Worm (Caenorhabditis elegans): ENCODE data around the gene srw-133.

srw-133 gene

ce11 chrV:4143034-4143433 is 28.5 kb upstream of the srw-133 start (continued):
- no peak for TF ChIP-seq ama-1 (optimal IDR thresholded peaks at IDR 0.05)
- no peak for TF ChIP-seq ama-1 (GFP tag; optimal IDR thresholded peaks at IDR 0.05)
- TF ChIP-seq snpc-4 (GFP tag; optimal IDR thresholded peaks at IDR 0.05): no peak
- peak in 3 of 4 experiments; percentile 7 to 37 (median 23) for TF ChIP-seq snpc-4 (tag; optimal IDR thresholded peaks at IDR 0.05)
- no peak for TF ChIP-seq B0336.3 (GFP tag; IDR thresholded peaks at IDR 0.05)
- no peak for TF ChIP-seq snpc-1.1 (tag; optimal IDR thresholded peaks at IDR 0.05; ENCODE audit: insufficient read depth)
- TF ChIP-seq ztf-18 (tag; optimal IDR thresholded peaks at IDR 0.05): no peak
- no peak for TF ChIP-seq cebp-2 (GFP tag; IDR thresholded peaks at IDR 0.05)
- TF ChIP-seq let-526 (GFP tag; IDR thresholded peaks at IDR 0.05): no peak
- no peak for TF ChIP-seq nhr-27 (tag; optimal IDR thresholded peaks at IDR 0.05)
- TF ChIP-seq Y79H2A.3 (GFP tag; conservative IDR thresholded peaks at IDR 0.05): no peak
- peak; percentile 96 for TF ChIP-seq mcd-1 (GFP tag; IDR thresholded peaks at IDR 0.05)
- 0 out of 2 replicates have a peak, but pooled peaks have one; percentile 31 for TF ChIP-seq pbrm-1 (GFP tag; IDR thresholded peaks at IDR 0.05)
- TF ChIP-seq F57C9.4 (tag; optimal IDR thresholded peaks at IDR 0.05): no peak
- peak; percentile 50; the same call in 1 of the 2 replicates for TF ChIP-seq madf-6 (GFP tag; IDR thresholded peaks at IDR 0.05)
- no peak for TF ChIP-seq ZK185.1 (tag; optimal IDR thresholded peaks at IDR 0.05; ENCODE audit: poor library complexity, severe bottlenecking)
- TF ChIP-seq lsy-27 (tag; optimal IDR thresholded peaks at IDR 0.05; ENCODE audit: borderline replicate concordance, insufficient read depth): no peak
- TF ChIP-seq F33H1.4 (GFP tag; IDR thresholded peaks at IDR 0.05): peak; percentile 31; the same call in 1 of the 2 replicates
- no peak for TF ChIP-seq snpc-1.3 (tag; optimal IDR thresholded peaks at IDR 0.05; ENCODE audit: insufficient read depth)
- TF ChIP-seq attf-6 (GFP tag; IDR thresholded peaks at IDR 0.05): no peak
- TF ChIP-seq let-607 (tag; optimal IDR thresholded peaks at IDR 0.05): no peak
- no peak for TF ChIP-seq C06A6.2 (GFP tag; conservative IDR thresholded peaks at IDR 0.05)
- no peak for TF ChIP-seq F57A8.1 (GFP tag; optimal IDR thresholded peaks at IDR 0.05)
- no peak for TF ChIP-seq F55B11.4 (tag; optimal IDR thresholded peaks at IDR 0.05; ENCODE audit: borderline replicate concordance, insufficient read depth)
- TF ChIP-seq athp-1 (tag; optimal IDR thresholded peaks at IDR 0.05): no peak
- peak; percentile 3 for TF ChIP-seq lsl-1 (GFP tag; optimal IDR thresholded peaks at IDR 0.05)
- TF ChIP-seq B0261.1 (tag; optimal IDR thresholded peaks at IDR 0.05): no peak
- TF ChIP-seq tlf-1 (GFP tag; optimal IDR thresholded peaks at IDR 0.05): no peak
- no peak for TF ChIP-seq nhr-90 (tag; optimal IDR thresholded peaks at IDR 0.05)
- TF ChIP-seq him-1 (tag; optimal IDR thresholded peaks at IDR 0.05): no peak
- TF ChIP-seq Y53G8AR.9 (GFP tag; conservative IDR thresholded peaks at IDR 0.05): no peak
- TF ChIP-seq ceh-27 (GFP tag; optimal IDR thresholded peaks at IDR 0.05): peak; percentile 29
- no peak for TF ChIP-seq ztf-22 (GFP tag; optimal IDR thresholded peaks at IDR 0.05)
- no peak for TF ChIP-seq dpl-1 (GFP tag; optimal IDR thresholded peaks at IDR 0.05)
- no peak for TF ChIP-seq fkh-3 (tag; optimal IDR thresholded peaks at IDR 0.05)
- TF ChIP-seq lin-26 (GFP tag; IDR thresholded peaks at IDR 0.05): no peak
- no peak for TF ChIP-seq mes-4 (tag; optimal IDR thresholded peaks at IDR 0.05)
- TF ChIP-seq rec-8 (tag; optimal IDR thresholded peaks at IDR 0.05): no peak
- 0 out of 2 replicates have a peak, but pooled peaks have one; percentile 24 for TF ChIP-seq nfyb-1 (GFP tag; IDR thresholded peaks at IDR 0.05)
- peak; percentile 72 for TF ChIP-seq dox-1 (GFP tag; IDR thresholded peaks at IDR 0.05)
- no peak for TF ChIP-seq ztf-25 (GFP tag; IDR thresholded peaks at IDR 0.05)

All from whole organism, young adult.